Worm (Caenorhabditis elegans) whole organism, L4 larva: Measurements from ENCODE around the gene F43C1.5.
A peak's percentile ranks its signal among the peaks of the same experiment; 100 is the strongest.

Source experiments
- F26F4.8 ChIP-seq: fragments of 200-800 bp; sonication (Bioruptor generic); conservative IDR thresholded peaks from 2 replicates; pipeline ENCODE4 v1.3.6; 2022; ENCODE audit warnings: missing genetic modification characterization, missing compliant biosample characterization
- F37D6.2 ChIP-seq: sonication (generic microtip); optimal IDR thresholded peaks from 2 replicates; lab custom pipeline; 2016; ENCODE audit warnings: mild to moderate bottlenecking, missing genetic modification characterization, missing compliant biosample characterization
- F49E8.2 ChIP-seq: sonication (generic microtip); optimal IDR thresholded peaks from 2 replicates; lab custom pipeline; 2016; ENCODE audit warnings: missing compliant biosample characterization, mild to moderate bottlenecking, missing genetic modification characterization, borderline replicate concordance
- T20F7.1 ChIP-seq: fragments of 200-800 bp; sonication (Bioruptor generic); optimal IDR thresholded peaks from 2 replicates; lab custom pipeline; 2018; ENCODE audit warnings: mild to moderate bottlenecking, missing genetic modification characterization, missing compliant biosample characterization
- T26A8.4 ChIP-seq: fragments of 200-800 bp; sonication (Bioruptor generic); IDR thresholded peaks from 2 replicates; pipeline ENCODE4 v1.3.6; 2022; ENCODE audit warnings: missing genetic modification characterization, missing compliant biosample characterization
- Y48G9A.11 ChIP-seq: fragments of 200-800 bp; sonication (Bioruptor generic); IDR thresholded peaks from 2 replicates; pipeline ENCODE4 v1.3.6; 2022; ENCODE audit warnings: missing genetic modification reagents, missing genetic modification characterization, missing compliant biosample characterization
- ZK546.5 ChIP-seq, 2 experiments: sonication (generic microtip); optimal IDR thresholded peaks; 2 replicates each; lab custom pipeline; 2017; ENCODE audit warnings: missing biosample characterization in 2 of 2, missing genetic modification characterization in 2 of 2
- aha-1 ChIP-seq: fragments of 150-350 bp; peaks from one replicate; lab custom pipeline; 2014; ENCODE audit warnings: missing biosample characterization, missing genetic modification characterization
- aly-2 ChIP-seq: sonication (generic microtip); optimal IDR thresholded peaks from 2 replicates; lab custom pipeline; 2018; ENCODE audit warnings: missing biosample characterization, missing genetic modification characterization
- ama-1 ChIP-seq: fragments of 150-350 bp; optimal IDR thresholded peaks from 2 replicates; lab custom pipeline; 2014; ENCODE audit warnings: inconsistent platforms, mixed read lengths
- attf-4 ChIP-seq: sonication (generic microtip); optimal IDR thresholded peaks from 3 replicates; lab custom pipeline; 2017; ENCODE audit warnings: missing biosample characterization, missing genetic modification characterization
- daf-12 ChIP-seq: fragments of 150-350 bp; optimal IDR thresholded peaks from 2 replicates; lab custom pipeline; 2014; ENCODE audit warnings: missing biosample characterization, missing genetic modification reagents, missing genetic modification characterization
- daf-16 ChIP-seq, 3 experiments: sonication (generic microtip); optimal IDR thresholded peaks; 2 replicates each; lab custom pipeline; 2016 to 2017; ENCODE audit warnings: missing genetic modification characterization in 3 of 3, missing genetic modification reagents in 3 of 3, mild to moderate bottlenecking in 2 of 3, missing compliant biosample characterization in 2 of 3, missing biosample characterization in 1 of 3, moderate library complexity in 1 of 3
- dmd-6 ChIP-seq: fragments of 200-800 bp; sonication (Bioruptor generic); IDR thresholded peaks from 2 replicates; pipeline ENCODE4 v1.3.6; 2022; ENCODE audit warnings: missing genetic modification reagents, missing genetic modification characterization, missing compliant biosample characterization
- dpl-1 ChIP-seq: fragments of 150-350 bp; optimal IDR thresholded peaks from 2 replicates; lab custom pipeline; 2014; ENCODE audit warnings: missing biosample characterization, missing genetic modification reagents, missing genetic modification characterization
- dve-1 ChIP-seq: sonication (generic microtip); optimal IDR thresholded peaks from 2 replicates; lab custom pipeline; 2017; ENCODE audit warnings: antibody characterized with exemption, mild to moderate bottlenecking, missing genetic modification characterization, missing compliant biosample characterization; ENCODE audit not compliant: insufficient read depth
- lin-1 ChIP-seq: fragments of 200-800 bp; sonication (Bioruptor generic); IDR thresholded peaks from 2 replicates; pipeline ENCODE4 v1.3.6; 2022; ENCODE audit warnings: missing genetic modification reagents, missing genetic modification characterization, missing compliant biosample characterization
- lin-38 ChIP-seq: fragments of 200-800 bp; sonication (Bioruptor generic); IDR thresholded peaks from 2 replicates; pipeline ENCODE4 v1.3.6; 2022; ENCODE audit warnings: missing genetic modification reagents, missing genetic modification characterization, missing compliant biosample characterization
- lsy-2 ChIP-seq, 2 experiments: fragments of 150-350 bp in 1 of 2; sonication (generic microtip) in 1 of 2; optimal IDR thresholded peaks; 2 replicates each; lab custom pipeline; 2014 to 2017; ENCODE audit warnings: missing biosample characterization in 2 of 2, missing genetic modification characterization in 2 of 2
- mep-1 ChIP-seq: fragments of 150-350 bp; sonication (generic microtip); optimal IDR thresholded peaks from 3 replicates; lab custom pipeline; 2014; ENCODE audit warnings: missing biosample characterization, missing genetic modification characterization
- mes-2 ChIP-seq: sonication (generic microtip); optimal IDR thresholded peaks from 2 replicates; lab custom pipeline; 2016; ENCODE audit warnings: missing genotype, mild to moderate bottlenecking, missing genetic modification characterization, missing compliant biosample characterization; ENCODE audit not compliant: poor library complexity, severe bottlenecking
- mxl-2 ChIP-seq: fragments of 200-800 bp; sonication (Bioruptor generic); conservative IDR thresholded peaks from 2 replicates; pipeline ENCODE4 v1.3.6; 2022; ENCODE audit warnings: missing genetic modification reagents, missing genetic modification characterization, missing compliant biosample characterization
- mxl-3 ChIP-seq: fragments of 200-800 bp; sonication (Bioruptor generic); optimal IDR thresholded peaks from 2 replicates; lab custom pipeline; 2018; ENCODE audit warnings: mild to moderate bottlenecking, missing genetic modification characterization, missing compliant biosample characterization
- nhr-102 ChIP-seq: sonication (generic microtip); optimal IDR thresholded peaks from 2 replicates; lab custom pipeline; 2016; ENCODE audit warnings: mild to moderate bottlenecking, missing genetic modification characterization, moderate library complexity, missing compliant biosample characterization
- nhr-237 ChIP-seq: sonication (generic microtip); optimal IDR thresholded peaks from 2 replicates; lab custom pipeline; 2017; ENCODE audit warnings: missing biosample characterization, missing genetic modification characterization
- nhr-48 ChIP-seq: sonication (generic microtip); optimal IDR thresholded peaks from 2 replicates; lab custom pipeline; 2016; ENCODE audit warnings: mild to moderate bottlenecking, missing genetic modification characterization, missing compliant biosample characterization
- nhr-6 ChIP-seq: fragments of 150-350 bp; optimal IDR thresholded peaks from 2 replicates; lab custom pipeline; 2014; ENCODE audit warnings: missing biosample characterization, missing genetic modification characterization
- nhr-77 ChIP-seq: fragments of 150-350 bp; optimal IDR thresholded peaks from 2 replicates; lab custom pipeline; 2014; ENCODE audit warnings: missing biosample characterization, missing genetic modification characterization
- pha-4 ChIP-seq, 2 experiments: fragments of 150-350 bp in 1 of 2; fragments of 200-800 bp in 1 of 2; sonication (Bioruptor generic) in 1 of 2; IDR thresholded peaks in 1 of 2; optimal IDR thresholded peaks in 1 of 2; 2 replicates each; pipeline versions ENCODE4 v1.3.6 to Lab custom; 2014 to 2022; ENCODE audit warnings: missing genetic modification characterization in 2 of 2, missing genetic modification reagents in 2 of 2, missing biosample characterization in 1 of 2, missing compliant biosample characterization in 1 of 2
- php-3 ChIP-seq: fragments of 200-800 bp; sonication (Bioruptor generic); IDR thresholded peaks from 2 replicates; pipeline ENCODE4 v1.3.6; 2022; ENCODE audit warnings: missing genetic modification reagents, missing genetic modification characterization, missing compliant biosample characterization
- sdz-12 ChIP-seq: fragments of 200-800 bp; sonication (Bioruptor generic); optimal IDR thresholded peaks from 2 replicates; lab custom pipeline; 2018; ENCODE audit warnings: mild to moderate bottlenecking, missing genetic modification characterization, missing compliant biosample characterization
- unc-130 ChIP-seq: sonication (generic microtip); optimal IDR thresholded peaks from 2 replicates; lab custom pipeline; 2016; ENCODE audit warnings: missing genetic modification reagents, missing genetic modification characterization, missing compliant biosample characterization
- zfp-2 ChIP-seq: sonication (generic microtip); optimal IDR thresholded peaks from 2 replicates; lab custom pipeline; 2016; ENCODE audit warnings: mild to moderate bottlenecking, missing genetic modification characterization, missing compliant biosample characterization
- ztf-7 ChIP-seq: fragments of 150-350 bp; optimal IDR thresholded peaks from 2 replicates; lab custom pipeline; 2014; ENCODE audit warnings: missing biosample characterization, missing genetic modification characterization

F43C1.5 gene

ce11 chrIII:4204072-4204471 lies 24.9 kb upstream of the F43C1.5 start, which contains the start of the genes pelo-1 and R74.7 (continued):
- TF ChIP-seq Y48G9A.11 (peak; percentile 61), T20F7.1 (GFP tag; lab: Kevin White, UChicago) (peak; percentile 95), F49E8.2 (tag; lab: Kevin White, UChicago) (no peak), nhr-48 (tag; lab: Kevin White, UChicago) (no peak), aly-2 (tag; lab: Kevin White, UChicago) (no peak), nhr-237 (no peak), daf-12 (tag; lab: Kevin White, UChicago) (no peak), daf-16 (GFP tag; optimal IDR thresholded peaks at IDR 0.05; lab: Kevin White, UChicago) (no peak), daf-16 (tag; optimal IDR thresholded peaks at IDR 0.05; lab: Kevin White, UChicago) (peak; percentile 21), mes-2 (tag; lab: Kevin White, UChicago) (peak; percentile 33), dmd-6 (GFP tag; lab: Robert Waterston, UW) (no peak), lsy-2 (tag; optimal IDR thresholded peaks at IDR 0.05; lab: Kevin White, UChicago) (peak in 1 of 2 experiments; percentile 65), nhr-6 (tag; lab: Kevin White, UChicago) (no peak), sdz-12 (no peak), mxl-2 (GFP tag; lab: Robert Waterston, UW) (no peak), pha-4 (GFP tag; IDR thresholded peaks at IDR 0.05; lab: Robert Waterston, UW) (no peak), pha-4 (tag; optimal IDR thresholded peaks at IDR 0.05; lab: Kevin White, UChicago) (no peak)

DNA sequence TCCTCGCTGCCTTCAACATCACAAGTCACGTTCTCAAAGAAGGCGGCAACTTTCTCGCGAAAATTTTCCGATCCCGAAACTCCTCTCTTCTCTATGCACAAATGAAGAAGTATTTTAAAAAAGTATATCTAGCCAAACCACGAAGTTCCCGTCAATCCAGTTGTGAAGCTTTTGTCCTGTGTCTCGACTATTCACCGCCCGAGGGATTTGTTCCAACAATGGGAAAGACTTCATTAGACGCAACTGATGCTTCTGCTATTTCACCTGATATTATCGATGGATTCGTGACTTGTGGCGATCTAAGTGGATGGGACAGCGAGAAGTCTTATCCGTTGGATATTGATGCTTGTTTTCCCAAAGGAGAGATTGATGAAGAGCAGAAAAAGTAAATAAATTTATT lies 24.0 kb upstream of the F43C1.5 start:
- no peak for TF ChIP-seq lin-1 (GFP tag; lab: Robert Waterston, UW)
- TF ChIP-seq aha-1: peak; percentile 94

DNA sequence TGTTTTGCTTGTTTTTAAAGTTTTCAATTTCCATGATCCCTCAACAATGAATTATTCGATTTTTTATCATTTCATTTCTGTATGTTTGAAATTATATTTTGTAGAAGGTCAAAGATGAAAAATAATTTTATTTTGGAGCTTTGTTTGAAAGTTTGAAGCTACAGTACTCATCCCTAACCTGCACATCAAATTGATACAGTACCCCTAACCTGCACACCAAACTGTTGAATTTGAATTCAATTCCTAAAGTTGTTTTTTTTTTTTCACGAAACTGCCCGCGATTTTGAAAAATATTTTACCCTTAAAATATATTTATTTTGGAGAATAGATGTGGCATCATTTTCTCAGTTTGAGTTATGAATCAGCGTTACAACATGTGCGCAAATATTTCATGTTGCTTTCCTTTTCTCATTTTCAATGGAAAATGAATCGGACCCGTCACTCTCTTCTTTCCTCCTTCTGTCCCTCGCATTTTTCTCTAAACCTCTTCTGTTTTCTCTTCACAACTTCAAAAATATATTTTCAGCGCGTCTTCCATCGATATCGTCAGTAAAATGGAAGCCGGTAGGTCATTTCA lies 23.1 kb upstream of the F43C1.5 start, which contains the start of gene R74.8:
Gene R74.8, plus strand, starts transcription at position 527 of the 577 bp plus-strand sequence.
- TF ChIP-seq Y48G9A.11: peak; percentile 79
- no peak for TF ChIP-seq dve-1
- no peak for TF ChIP-seq ZK546.5 (tag; optimal IDR thresholded peaks at IDR 0.05; lab: Kevin White, UChicago)
- peak in 1 of 2 experiments; percentile 79 for TF ChIP-seq lsy-2 (tag; optimal IDR thresholded peaks at IDR 0.05; lab: Kevin White, UChicago)
- TF ChIP-seq F26F4.8 (GFP tag; lab: Robert Waterston, UW): no peak
- no peak for TF ChIP-seq nhr-77 (tag; lab: Kevin White, UChicago)
- no peak for TF ChIP-seq attf-4 (tag; lab: Kevin White, UChicago)
- TF ChIP-seq nhr-237: no peak
- TF ChIP-seq unc-130 (GFP tag; lab: Kevin White, UChicago): peak; percentile 67
- TF ChIP-seq lin-38: peak; percentile 25
- no peak for TF ChIP-seq mep-1 (tag; lab: Kevin White, UChicago)
- no peak for TF ChIP-seq aha-1
- no peak for TF ChIP-seq zfp-2 (tag; lab: Kevin White, UChicago)
- TF ChIP-seq dpl-1 (GFP tag; lab: Kevin White, UChicago): no peak
- TF ChIP-seq php-3 (GFP tag; lab: Robert Waterston, UW): no peak
- TF ChIP-seq ama-1 (lab: Kevin White, UChicago): no peak
- TF ChIP-seq ztf-7 (tag; lab: Kevin White, UChicago): no peak
- TF ChIP-seq T26A8.4 (GFP tag; lab: Robert Waterston, UW): no peak
- no peak for TF ChIP-seq daf-16 (GFP tag; optimal IDR thresholded peaks at IDR 0.05; lab: Kevin White, UChicago)
- TF ChIP-seq daf-16 (tag; optimal IDR thresholded peaks at IDR 0.05; lab: Kevin White, UChicago): no peak
- TF ChIP-seq nhr-102 (tag; lab: Kevin White, UChicago): no peak
- TF ChIP-seq F37D6.2: no peak
- TF ChIP-seq F49E8.2 (tag; lab: Kevin White, UChicago): peak; percentile 19
- TF ChIP-seq, all 104 proteins: peak for 5

ce11 chrIII:4208210-4208609 lies 20.7 kb upstream of the F43C1.5 start:
- TF ChIP-seq unc-130 (GFP tag; lab: Kevin White, UChicago) (no peak), Y48G9A.11 (0 out of 2 replicates have a peak, but pooled peaks have one; percentile 18), T26A8.4 (GFP tag; lab: Robert Waterston, UW) (no peak), mxl-3 (no peak)
